Worm (Caenorhabditis elegans) whole organism, L3 larva: ENCODE results near the gene daf-5.

Experiments
- ama-1 ChIP-seq: fragments of 150-350 bp; optimal IDR thresholded peaks from 2 replicates; lab custom pipeline; 2018
- nfya-1 ChIP-seq: sonication (generic microtip); optimal IDR thresholded peaks from 2 replicates; lab custom pipeline; 2017; ENCODE audit warnings: missing genetic modification characterization, mild to moderate bottlenecking, missing compliant biosample characterization, antibody characterized with exemption, moderate library complexity; ENCODE audit not compliant: insufficient read depth
- nhr-11 ChIP-seq: fragments of 150-350 bp; optimal IDR thresholded peaks from 2 replicates; lab custom pipeline; 2014; ENCODE audit warnings: missing biosample characterization, missing genetic modification characterization
- snpc-4 ChIP-seq: fragments of 150-350 bp; optimal IDR thresholded peaks from 2 replicates; lab custom pipeline; 2014; ENCODE audit warnings: missing biosample characterization, missing genetic modification characterization
- ztf-11 ChIP-seq: fragments of 150-350 bp; optimal IDR thresholded peaks from 2 replicates; lab custom pipeline; 2014; ENCODE audit warnings: missing biosample characterization, missing genetic modification characterization

- TF ChIP-seq nhr-11 (tag; lab: Kevin White, UChicago) = no peak
- TF ChIP-seq ama-1 (lab: Kevin White, UChicago) = no peak
- TF ChIP-seq snpc-4 = no peak
- TF ChIP-seq nfya-1 (tag; lab: Kevin White, UChicago) = peak; percentile 98
- no peak for TF ChIP-seq ztf-11
These were observed 37.8 kb upstream of the daf-5 start for ce11 chrII:14089796-14090372.
